Fruit fly (Drosophila melanogaster): ENCODE data around the gene Ge-1.

DNA sequence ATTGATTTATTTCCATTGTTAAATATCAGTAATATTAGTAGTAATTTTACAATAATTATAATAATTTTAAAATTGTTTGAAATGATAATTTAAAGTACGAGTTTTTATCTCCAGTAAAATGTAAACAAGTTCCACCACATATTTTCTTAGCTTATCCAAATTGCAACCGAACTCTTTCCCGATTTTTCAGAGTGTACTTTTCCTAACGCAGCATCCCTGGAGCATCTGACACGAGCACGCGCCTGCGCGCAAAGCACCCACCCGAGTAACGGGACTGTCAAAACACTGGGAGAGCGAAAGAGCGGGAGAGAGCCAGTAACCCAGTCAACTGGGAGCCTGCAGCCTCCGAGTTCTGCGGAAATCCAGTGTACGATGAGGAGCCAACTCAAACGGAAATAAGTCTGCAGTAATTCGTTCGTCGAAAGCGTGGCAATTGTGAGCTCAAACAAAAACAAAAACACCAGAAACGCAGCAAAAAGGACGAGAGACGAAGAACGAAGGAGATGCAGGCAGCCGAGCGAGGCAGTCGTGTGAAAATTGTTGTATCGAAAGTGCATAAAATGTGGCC is 14.2 kb downstream of the Ge-1 start, which contains the start of gene CG16854:
- no peak for TF ChIP-seq fd85E (GFP tag; optimal IDR thresholded peaks at IDR 0.05)
- TF ChIP-seq topi (GFP tag; optimal IDR thresholded peaks at IDR 0.05) = no peak
- no peak for TF ChIP-seq svp (GFP tag)
- TF ChIP-seq CG8119 (GFP tag; IDR thresholded peaks at IDR 0.05) = no peak
- TF ChIP-seq CG1621 (tag; optimal IDR thresholded peaks at IDR 0.05) = no peak
- no peak for TF ChIP-seq CG6854 (GFP tag; optimal IDR thresholded peaks at IDR 0.05)
- TF ChIP-seq Sox102F (GFP tag; optimal IDR thresholded peaks at IDR 0.05) = no peak
- TF ChIP-seq Sox14 (GFP tag; optimal IDR thresholded peaks at IDR 0.05) = no peak

Data from whole organism, prepupa.